Worm (Caenorhabditis elegans) whole organism, L4 larva: ENCODE measurements around the gene ZK1055.2.

Experiments used
- aha-1 ChIP-seq: fragments of 150-350 bp; peaks from one replicate; lab custom pipeline; 2014; ENCODE audit warnings: missing biosample characterization, missing genetic modification characterization
- ceh-28 ChIP-seq: fragments of 150-350 bp; optimal IDR thresholded peaks from 2 replicates; lab custom pipeline; 2014; ENCODE audit warnings: missing biosample characterization, missing genetic modification reagents, missing genetic modification characterization
- gei-8 ChIP-seq: fragments of 200-800 bp; sonication (Bioruptor generic); optimal IDR thresholded peaks from 2 replicates; lab custom pipeline; 2018; ENCODE audit warnings: mild to moderate bottlenecking, missing genetic modification characterization, missing compliant biosample characterization
- hmg-1.1 ChIP-seq: fragments of 200-800 bp; sonication (Bioruptor generic); IDR thresholded peaks from 2 replicates; pipeline ENCODE4 v1.3.6; 2022; ENCODE audit warnings: missing genetic modification reagents, missing genetic modification characterization, missing compliant biosample characterization
- pqm-1 ChIP-seq: sonication (generic microtip); optimal IDR thresholded peaks from 2 replicates; lab custom pipeline; 2017; ENCODE audit warnings: missing biosample characterization, missing genetic modification characterization
- unc-39 ChIP-seq: sonication (generic microtip); optimal IDR thresholded peaks from 2 replicates; lab custom pipeline; 2017; ENCODE audit warnings: missing biosample characterization, missing genetic modification characterization

- no peak for TF ChIP-seq gei-8 (GFP tag; lab: Kevin White, UChicago)
- TF ChIP-seq pqm-1 (tag; lab: Kevin White, UChicago): no peak
- TF ChIP-seq aha-1 (tag; lab: Kevin White, UChicago): no peak
- no peak for TF ChIP-seq ceh-28
- no peak for TF ChIP-seq hmg-1.1
- TF ChIP-seq unc-39 (tag; lab: Kevin White, UChicago): no peak
Observed at ce11 chrV:6611504-6611903, 21.1 kb downstream of the ZK1055.2 start.
